Worm (Caenorhabditis elegans): Measurements from ENCODE around the gene rpl-43.

The rpl-43 gene

ce11 chrII:14154357-14154756 lies 737 bp upstream of the rpl-43 start, which contains the start of gene Y48B6A.1 (continued):
- TF ChIP-seq ctbp-1 (GFP tag; IDR thresholded peaks at IDR 0.05) (peak; percentile 63; the same call in 1 of the 2 replicates), dmd-9 (GFP tag; IDR thresholded peaks at IDR 0.05) (peak; percentile 92), zfp-3 (GFP tag; conservative IDR thresholded peaks at IDR 0.05) (peak; percentile 84), hmg-1.1 (GFP tag; IDR thresholded peaks at IDR 0.05) (peak; percentile 82), nhr-28 (tag; optimal IDR thresholded peaks at IDR 0.05) (peak; percentile 93), nhr-111 (GFP tag; optimal IDR thresholded peaks at IDR 0.05) (no peak), spr-3 (GFP tag; optimal IDR thresholded peaks at IDR 0.05) (peak; percentile 4), nhr-6 (tag; optimal IDR thresholded peaks at IDR 0.05) (peak; percentile 86), ama-1 (optimal IDR thresholded peaks at IDR 0.05) (peak; percentile 73), D1046.2 (GFP tag; IDR thresholded peaks at IDR 0.05) (peak; percentile 87; the same call in 1 of the 2 replicates), lir-3 (tag; optimal IDR thresholded peaks at IDR 0.05) (no peak), aly-2 (tag; optimal IDR thresholded peaks at IDR 0.05) (no peak), dmd-6 (GFP tag; IDR thresholded peaks at IDR 0.05) (peak; percentile 84), lim-7 (GFP tag; IDR thresholded peaks at IDR 0.05) (0 out of 2 replicates have a peak, but pooled peaks have one; percentile 52), vab-7 (GFP tag; IDR thresholded peaks at IDR 0.05) (peak; percentile 89), unc-39 (tag; optimal IDR thresholded peaks at IDR 0.05) (no peak), egl-43 (GFP tag; IDR thresholded peaks at IDR 0.05) (0 out of 2 replicates have a peak, but pooled peaks have one; percentile 64), Y75B8A.6 (GFP tag; IDR thresholded peaks at IDR 0.05) (no peak), jun-1 (tag; optimal IDR thresholded peaks at IDR 0.05) (peak; percentile 83), ceh-44 (GFP tag; IDR thresholded peaks at IDR 0.05) (peak; percentile 89), madf-5 (GFP tag; IDR thresholded peaks at IDR 0.05) (peak; percentile 50 to 62; a peak in 1 of 4 replicates), hlh-11 (tag; optimal IDR thresholded peaks at IDR 0.05) (peak; percentile 81), ztf-7 (tag; optimal IDR thresholded peaks at IDR 0.05) (peak; percentile 58), zfp-2 (tag; optimal IDR thresholded peaks at IDR 0.05) (peak; percentile 49), duxl-1 (tag; optimal IDR thresholded peaks at IDR 0.05; ENCODE audit: poor library complexity) (peak; percentile 88), egl-27 (tag; optimal IDR thresholded peaks at IDR 0.05) (no peak), mxl-2 (GFP tag; conservative IDR thresholded peaks at IDR 0.05) (0 out of 2 replicates have a peak, but pooled peaks have one; percentile 42), tra-1 (GFP tag; IDR thresholded peaks at IDR 0.05) (0 out of 2 replicates have a peak, but pooled peaks have one; percentile 45), cey-2 (tag; optimal IDR thresholded peaks at IDR 0.05; ENCODE audit: borderline replicate concordance, insufficient read depth) (no peak), nhr-102 (tag; optimal IDR thresholded peaks at IDR 0.05) (peak; percentile 81), zip-2 (tag; optimal IDR thresholded peaks at IDR 0.05) (peak; percentile 42), attf-4 (tag; optimal IDR thresholded peaks at IDR 0.05) (no peak), nhr-25 (tag; optimal IDR thresholded peaks at IDR 0.05; ENCODE audit: borderline replicate concordance, insufficient read depth) (peak; percentile 77), unc-62 (GFP tag; optimal IDR thresholded peaks at IDR 0.05 in 1 of 2) (no peak), unc-62 (tag; optimal IDR thresholded peaks at IDR 0.05) (no peak), ztf-11 (tag; optimal IDR thresholded peaks at IDR 0.05) (no peak), gei-8 (GFP tag; optimal IDR thresholded peaks at IDR 0.05) (no peak), lin-39 (tag; optimal IDR thresholded peaks at IDR 0.05) (no peak), pha-4 (GFP tag; IDR thresholded peaks at IDR 0.05) (peak; percentile 76; the same call in 1 of the 2 replicates), pha-4 (tag; optimal IDR thresholded peaks at IDR 0.05) (peak; percentile 99), hlh-30 (tag; optimal IDR thresholded peaks at IDR 0.05; ENCODE audit: insufficient read depth) (peak; percentile 83), lin-15B (tag; optimal IDR thresholded peaks at IDR 0.05) (peak; percentile 88), spr-1 (tag; optimal IDR thresholded peaks at IDR 0.05) (peak; percentile 71), mxl-3 (GFP tag; optimal IDR thresholded peaks at IDR 0.05) (peak; percentile 87), ceh-82 (tag; optimal IDR thresholded peaks at IDR 0.05) (no peak), nhr-41 (GFP tag; IDR thresholded peaks at IDR 0.05) (no peak), daf-19 (GFP tag; conservative IDR thresholded peaks at IDR 0.05) (no peak), dmd-8 (GFP tag; IDR thresholded peaks at IDR 0.05) (no peak), snpc-4 (tag; optimal IDR thresholded peaks at IDR 0.05) (peak; percentile 59), Y48G9A.11 (GFP tag; IDR thresholded peaks at IDR 0.05) (peak; percentile 59; the same call in 1 of the 2 replicates), mep-1 (tag; optimal IDR thresholded peaks at IDR 0.05) (peak; percentile 94)

Measured in whole organism, L4 larva.